Worm (Caenorhabditis elegans) whole organism, L3 larva: ENCODE measurements around the gene F44E7.9.
A peak's percentile ranks its signal among the peaks of the same experiment; 100 is the strongest.

Experiments used
- ama-1 ChIP-seq: fragments of 150-350 bp; optimal IDR thresholded peaks from 2 replicates; lab custom pipeline; 2018
- ceh-16 ChIP-seq: sonication (generic microtip); optimal IDR thresholded peaks from 2 replicates; lab custom pipeline; 2017; ENCODE audit warnings: missing biosample characterization, missing genetic modification characterization
- ceh-28 ChIP-seq: fragments of 150-350 bp; optimal IDR thresholded peaks from 2 replicates; lab custom pipeline; 2014; ENCODE audit warnings: missing biosample characterization, missing genetic modification reagents, missing genetic modification characterization
- ceh-82 ChIP-seq: fragments of 150-350 bp; optimal IDR thresholded peaks from 2 replicates; lab custom pipeline; 2014; ENCODE audit warnings: missing biosample characterization, missing genetic modification characterization
- ceh-9 ChIP-seq: sonication (generic microtip); optimal IDR thresholded peaks from 2 replicates; lab custom pipeline; 2018; ENCODE audit warnings: missing biosample characterization, missing genetic modification characterization
- daf-12 ChIP-seq: fragments of 150-350 bp; optimal IDR thresholded peaks from 2 replicates; lab custom pipeline; 2014; ENCODE audit warnings: missing biosample characterization, missing genetic modification reagents, missing genetic modification characterization
- egl-5 ChIP-seq: fragments of 150-350 bp; optimal IDR thresholded peaks from 2 replicates; lab custom pipeline; 2017; ENCODE audit warnings: missing biosample characterization, missing genetic modification reagents, missing genetic modification characterization, inconsistent platforms
- elt-1 ChIP-seq: fragments of 150-350 bp; optimal IDR thresholded peaks from 2 replicates; lab custom pipeline; 2014; ENCODE audit warnings: missing biosample characterization, missing genetic modification characterization
- elt-2 ChIP-seq: sonication (generic microtip); optimal IDR thresholded peaks from 2 replicates; lab custom pipeline; 2016; ENCODE audit warnings: missing genetic modification reagents, mild to moderate bottlenecking, missing genetic modification characterization, missing compliant biosample characterization
- elt-3 ChIP-seq, 3 experiments: fragments of 150-350 bp in 1 of 3; sonication (generic microtip) in 2 of 3; optimal IDR thresholded peaks; 2 replicates in 2 of 3; 4 replicates in 1 of 3; lab custom pipeline; 2014 to 2017; ENCODE audit warnings: missing biosample characterization in 3 of 3, missing genetic modification characterization in 3 of 3
- eor-1 ChIP-seq, 2 experiments: fragments of 150-350 bp; optimal IDR thresholded peaks; 2 replicates each; lab custom pipeline; 2014 to 2018; ENCODE audit warnings: missing biosample characterization in 2 of 2, missing genetic modification characterization in 2 of 2
- fkh-10 ChIP-seq: sonication (generic microtip); optimal IDR thresholded peaks from 2 replicates; lab custom pipeline; 2017; ENCODE audit warnings: missing biosample characterization, missing genetic modification reagents, missing genetic modification characterization
- fos-1 ChIP-seq: fragments of 150-350 bp; optimal IDR thresholded peaks from 2 replicates; lab custom pipeline; 2014; ENCODE audit warnings: missing biosample characterization, missing genetic modification characterization
- hmg-11 ChIP-seq: sonication (generic microtip); optimal IDR thresholded peaks from 2 replicates; lab custom pipeline; 2016; ENCODE audit warnings: missing genetic modification characterization, missing compliant biosample characterization
- jun-1 ChIP-seq: fragments of 150-350 bp; optimal IDR thresholded peaks from 2 replicates; lab custom pipeline; 2014; ENCODE audit warnings: missing biosample characterization, missing genetic modification reagents, missing genetic modification characterization
- lin-15B ChIP-seq: fragments of 150-350 bp; optimal IDR thresholded peaks from 2 replicates; lab custom pipeline; 2014; ENCODE audit warnings: missing biosample characterization, missing genetic modification characterization
- lin-39 ChIP-seq: fragments of 150-350 bp; optimal IDR thresholded peaks from 2 replicates; lab custom pipeline; 2018; ENCODE audit warnings: missing biosample characterization, missing genetic modification reagents, missing genetic modification characterization
- lsy-12 ChIP-seq: sonication (generic microtip); optimal IDR thresholded peaks from 2 replicates; lab custom pipeline; 2016; ENCODE audit warnings: mild to moderate bottlenecking, missing genetic modification characterization, missing compliant biosample characterization
- mdl-1 ChIP-seq: fragments of 150-350 bp; optimal IDR thresholded peaks from 2 replicates; lab custom pipeline; 2014; ENCODE audit warnings: missing biosample characterization, missing genetic modification characterization
- mml-1 ChIP-seq: fragments of 150-350 bp; sonication (generic microtip); optimal IDR thresholded peaks from 3 replicates; lab custom pipeline; 2014; ENCODE audit warnings: missing biosample characterization, missing genetic modification characterization
- nfya-1 ChIP-seq: sonication (generic microtip); optimal IDR thresholded peaks from 2 replicates; lab custom pipeline; 2017; ENCODE audit warnings: missing genetic modification characterization, mild to moderate bottlenecking, missing compliant biosample characterization, antibody characterized with exemption, moderate library complexity; ENCODE audit not compliant: insufficient read depth
- nhr-11 ChIP-seq: fragments of 150-350 bp; optimal IDR thresholded peaks from 2 replicates; lab custom pipeline; 2014; ENCODE audit warnings: missing biosample characterization, missing genetic modification characterization
- nhr-12 ChIP-seq: fragments of 150-350 bp; optimal IDR thresholded peaks from 2 replicates; lab custom pipeline; 2014; ENCODE audit warnings: missing biosample characterization, missing genetic modification characterization
- nhr-23 ChIP-seq: fragments of 150-350 bp; optimal IDR thresholded peaks from 2 replicates; lab custom pipeline; 2014; ENCODE audit warnings: missing biosample characterization, missing genetic modification reagents, missing genetic modification characterization
- nhr-25 ChIP-seq: sonication (generic microtip); optimal IDR thresholded peaks from 2 replicates; lab custom pipeline; 2017; ENCODE audit warnings: missing biosample characterization, missing genetic modification characterization
- nhr-28 ChIP-seq: fragments of 150-350 bp; optimal IDR thresholded peaks from 2 replicates; lab custom pipeline; 2014; ENCODE audit warnings: missing biosample characterization, missing genetic modification characterization
- nhr-43 ChIP-seq: sonication (generic microtip); optimal IDR thresholded peaks from 2 replicates; lab custom pipeline; 2016; ENCODE audit warnings: mild to moderate bottlenecking, missing genetic modification characterization, missing compliant biosample characterization; ENCODE audit not compliant: poor library complexity, severe bottlenecking
- nhr-67 ChIP-seq: fragments of 150-350 bp; optimal IDR thresholded peaks from 2 replicates; lab custom pipeline; 2014; ENCODE audit warnings: missing biosample characterization, missing genetic modification characterization
- nhr-76 ChIP-seq: fragments of 150-350 bp; sonication (generic microtip); optimal IDR thresholded peaks from 5 replicates; lab custom pipeline; 2014; ENCODE audit warnings: missing biosample characterization, missing genetic modification characterization
- nhr-77 ChIP-seq: fragments of 150-350 bp; optimal IDR thresholded peaks from 2 replicates; lab custom pipeline; 2014; ENCODE audit warnings: missing biosample characterization, missing genetic modification characterization
- pha-4 ChIP-seq: fragments of 150-350 bp; optimal IDR thresholded peaks from 2 replicates; lab custom pipeline; 2014; ENCODE audit warnings: missing biosample characterization, missing genetic modification reagents, missing genetic modification characterization
- pqm-1 ChIP-seq: fragments of 150-350 bp; optimal IDR thresholded peaks from 2 replicates; lab custom pipeline; 2017; ENCODE audit warnings: missing biosample characterization, missing genetic modification characterization, inconsistent platforms
- tbx-2 ChIP-seq: sonication (generic microtip); optimal IDR thresholded peaks from 2 replicates; lab custom pipeline; 2016; ENCODE audit warnings: mild to moderate bottlenecking, missing genetic modification characterization, missing compliant biosample characterization
- unc-39 ChIP-seq: sonication (generic microtip); optimal IDR thresholded peaks from 4 replicates; lab custom pipeline; 2017; ENCODE audit warnings: missing biosample characterization, missing genetic modification characterization
- unc-62 ChIP-seq: fragments of 150-350 bp; sonication (generic microtip); optimal IDR thresholded peaks from 4 replicates; lab custom pipeline; 2014; ENCODE audit warnings: missing biosample characterization, missing genetic modification reagents, missing genetic modification characterization
- zag-1 ChIP-seq: fragments of 150-350 bp; optimal IDR thresholded peaks from 2 replicates; lab custom pipeline; 2014; ENCODE audit warnings: missing biosample characterization, missing genetic modification characterization
- ztf-11 ChIP-seq: fragments of 150-350 bp; optimal IDR thresholded peaks from 2 replicates; lab custom pipeline; 2014; ENCODE audit warnings: missing biosample characterization, missing genetic modification characterization
- ztf-4 ChIP-seq: fragments of 150-350 bp; optimal IDR thresholded peaks from 2 replicates; lab custom pipeline; 2014; ENCODE audit warnings: missing biosample characterization, missing genetic modification characterization

Gene F44E7.9

DNA sequence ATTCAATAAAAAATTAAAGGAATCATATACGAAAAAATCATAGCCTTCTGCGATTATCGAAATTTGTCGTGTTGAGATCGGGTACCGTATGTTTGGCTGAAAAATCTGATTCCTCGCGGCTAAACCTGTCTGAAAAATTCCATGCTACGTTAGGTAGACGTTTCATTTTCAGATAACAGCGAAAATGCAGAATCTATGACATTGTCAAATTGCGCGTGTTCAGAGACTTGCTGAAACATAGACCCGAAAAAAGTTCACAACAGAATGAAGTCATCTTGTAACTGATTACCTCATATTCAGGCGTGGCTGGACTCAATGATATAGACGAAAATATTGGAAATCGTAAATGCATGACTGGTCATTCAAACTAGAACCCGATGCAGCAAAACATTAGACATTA, 42.5 kb downstream of the F44E7.9 start, which contains the start of gene srh-76:
srh-76 (plus strand) TSS at position 301 of the 400 bp plus-strand sequence.
- TF ChIP-seq nhr-12 (tag; lab: Kevin White, UChicago), result no peak
- no peak for TF ChIP-seq ceh-16 (tag; lab: Kevin White, UChicago)
- TF ChIP-seq ceh-9 (tag; lab: Kevin White, UChicago), result no peak
- TF ChIP-seq elt-3 (tag; optimal IDR thresholded peaks at IDR 0.05; lab: Kevin White, UChicago), result no peak
- TF ChIP-seq ceh-82, result no peak
- TF ChIP-seq daf-12 (tag; lab: Kevin White, UChicago), result no peak
- TF ChIP-seq mml-1, result no peak
- TF ChIP-seq mdl-1 (tag; lab: Kevin White, UChicago), result no peak
- no peak for TF ChIP-seq egl-5 (tag; lab: Kevin White, UChicago)
- no peak for TF ChIP-seq nhr-67 (tag; lab: Kevin White, UChicago)
- no peak for TF ChIP-seq lsy-12 (tag; lab: Kevin White, UChicago)
- TF ChIP-seq ceh-28, result no peak
- TF ChIP-seq nhr-28 (tag; lab: Kevin White, UChicago), result no peak
- TF ChIP-seq nhr-11 (tag; lab: Kevin White, UChicago), result no peak
- no peak for TF ChIP-seq ztf-11 (tag; lab: Kevin White, UChicago)
- no peak for TF ChIP-seq jun-1 (tag; lab: Kevin White, UChicago)
- TF ChIP-seq lin-15B, result no peak
- no peak for TF ChIP-seq ztf-4
- TF ChIP-seq pha-4 (tag; lab: Kevin White, UChicago), result no peak

- TF ChIP-seq hmg-11 (no peak), nhr-76 (tag; lab: Kevin White, UChicago) (no peak), daf-12 (tag; lab: Kevin White, UChicago) (no peak), lin-39 (tag; lab: Kevin White, UChicago) (no peak), fkh-10 (GFP tag; lab: Kevin White, UChicago) (no peak), ceh-82 (no peak), nhr-11 (tag; lab: Kevin White, UChicago) (no peak), nhr-77 (tag; lab: Kevin White, UChicago) (no peak), ceh-16 (tag; lab: Kevin White, UChicago) (no peak), jun-1 (tag; lab: Kevin White, UChicago) (no peak), nfya-1 (no peak)
- TF ChIP-seq, all 47 proteins: peak for 0
These were observed 44.4 kb downstream of the F44E7.9 start for ce11 chrV:5835397-5835796.

ce11 chrV:5835979-5836615, 45.1 kb downstream of the F44E7.9 start:
- TF ChIP-seq tbx-2 (no peak), pqm-1 (tag; lab: Kevin White, UChicago) (no peak), elt-3 (tag; optimal IDR thresholded peaks at IDR 0.05; lab: Kevin White, UChicago) (no peak), hmg-11 (no peak), mdl-1 (tag; lab: Kevin White, UChicago) (no peak), unc-62 (GFP tag; lab: Kevin White, UChicago) (no peak)

DNA sequence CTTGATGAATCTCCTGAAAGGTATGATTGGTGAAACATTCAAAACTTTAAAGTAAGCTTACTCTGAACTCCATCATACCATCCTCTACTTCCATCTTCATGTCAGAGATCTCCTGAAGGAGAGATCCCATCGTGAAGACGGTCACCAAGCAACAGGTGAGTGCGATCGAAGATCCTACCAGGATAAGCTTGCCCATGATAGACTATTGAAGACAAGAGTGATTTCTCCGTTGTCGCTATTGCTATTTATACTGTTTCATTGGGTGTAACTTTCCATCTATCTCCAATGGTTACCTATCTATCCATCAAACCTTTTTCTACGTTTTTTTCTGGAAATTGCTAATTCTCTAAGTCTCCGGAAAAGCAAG, 45.6 kb downstream of the F44E7.9 start, which contains the start of gene col-140:
col-140 (minus strand) TSS at position 219 of the 367 bp plus-strand sequence.
- TF ChIP-seq nhr-25 (no peak), unc-39 (tag; lab: Kevin White, UChicago) (no peak)

DNA sequence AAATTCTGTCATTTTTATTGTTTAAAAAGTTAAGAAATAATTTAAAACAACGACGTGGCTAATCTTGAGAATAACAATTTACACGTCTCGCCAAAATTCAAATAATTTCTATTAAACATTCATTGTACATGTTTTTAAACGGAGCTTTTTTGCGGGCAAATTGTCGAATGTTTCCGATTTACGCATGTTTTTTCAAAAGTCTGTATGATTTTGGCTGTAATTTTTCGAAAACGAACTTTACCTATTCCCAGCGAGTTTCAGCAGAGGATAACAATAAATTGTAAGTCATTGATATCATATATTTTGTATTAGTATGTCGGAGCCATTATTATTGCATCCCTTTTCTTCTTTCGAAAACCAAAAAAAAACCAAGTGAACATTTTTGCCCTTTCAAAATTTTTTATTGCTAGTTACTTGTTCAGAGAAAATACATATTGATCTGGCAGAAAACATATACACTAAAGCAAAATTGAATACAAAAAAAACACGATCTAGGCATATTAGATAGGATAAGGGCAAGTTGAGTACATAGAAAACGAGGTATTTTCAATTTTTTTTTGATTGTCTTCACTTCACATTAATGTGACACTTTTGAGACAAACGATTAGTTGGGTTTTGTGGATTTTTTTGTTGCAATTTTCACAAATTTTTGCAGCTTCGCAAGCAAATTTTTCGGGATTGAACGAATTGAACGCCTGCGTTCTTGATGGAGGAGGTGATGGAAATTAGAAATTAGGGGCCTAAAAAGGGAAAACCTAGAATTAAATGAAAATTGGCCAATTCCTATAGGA, 47.7 kb downstream of the F44E7.9 start, which contains the start of gene F26F12.2:
F26F12.2 (minus strand) TSS at position 38 of the 791 bp plus-strand sequence.
- no peak for TF ChIP-seq lin-15B
- TF ChIP-seq jun-1 (tag; lab: Kevin White, UChicago), result peak; percentile 4
- peak; percentile 46 for TF ChIP-seq lsy-12 (tag; lab: Kevin White, UChicago)
- no peak for TF ChIP-seq eor-1 (tag; optimal IDR thresholded peaks at IDR 0.05; lab: Kevin White, UChicago)
- TF ChIP-seq nhr-12 (tag; lab: Kevin White, UChicago), result no peak
- peak; percentile 73 for TF ChIP-seq nhr-43 (tag; lab: Kevin White, UChicago)
- peak; percentile 85 for TF ChIP-seq ama-1
- TF ChIP-seq zag-1, result no peak
- TF ChIP-seq nhr-25, result peak; percentile 56
- no peak for TF ChIP-seq lin-39 (tag; lab: Kevin White, UChicago)
- peak; percentile 7 for TF ChIP-seq elt-2
- TF ChIP-seq nhr-11 (tag; lab: Kevin White, UChicago), result no peak
- TF ChIP-seq fos-1 (tag; lab: Kevin White, UChicago), result no peak
- TF ChIP-seq mml-1, result no peak
- TF ChIP-seq unc-39 (tag; lab: Kevin White, UChicago), result no peak
- no peak for TF ChIP-seq unc-62 (GFP tag; lab: Kevin White, UChicago)
- TF ChIP-seq nhr-23 (tag; lab: Kevin White, UChicago), result peak; percentile 45
- TF ChIP-seq elt-1 (tag; lab: Kevin White, UChicago), result no peak
- TF ChIP-seq nfya-1, result no peak
- TF ChIP-seq ceh-16 (tag; lab: Kevin White, UChicago), result no peak
- TF ChIP-seq ceh-82, result no peak
- TF ChIP-seq, all 47 proteins: peak for 7
